Fruit fly (Drosophila melanogaster) whole organism, wandering third instar larva: ENCODE data around the gene PolD2.

Experiments used
- CG32264 ChIP-seq: fragments of 200-800 bp; sonication (Bioruptor generic); optimal IDR thresholded peaks from 2 replicates; lab custom pipeline; 2016; ENCODE audit warnings: missing biosample characterization, missing genetic modification characterization
- Dif ChIP-seq: fragments of 200-275, 200-300 bp; sonication (Bioruptor generic); optimal IDR thresholded peaks from 2 replicates; lab custom pipeline; 2018; ENCODE audit warnings: missing biosample characterization, missing genetic modification characterization; ENCODE audit not compliant: partially characterized antibody
- GATAd ChIP-seq: sonication (Bioruptor generic); optimal IDR thresholded peaks from 2 replicates; lab custom pipeline; 2016; ENCODE audit warnings: missing biosample characterization, missing genetic modification characterization
- Hr78 ChIP-seq: fragments of >200 bp; optimal IDR thresholded peaks from 2 replicates; lab custom pipeline; 2017; ENCODE audit warnings: missing biosample characterization, missing genetic modification characterization
- Mio ChIP-seq: sonication (Bioruptor generic); optimal IDR thresholded peaks from 2 replicates; lab custom pipeline; 2016; ENCODE audit warnings: missing biosample characterization, missing genetic modification characterization
- br ChIP-seq: fragments of 200-800 bp; sonication (Bioruptor generic); optimal IDR thresholded peaks from 2 replicates; lab custom pipeline; 2016; ENCODE audit warnings: missing biosample characterization, missing genetic modification characterization
- dsf ChIP-seq: sonication (Bioruptor generic); optimal IDR thresholded peaks from 2 replicates; lab custom pipeline; 2016; ENCODE audit warnings: missing biosample characterization, missing genetic modification characterization, borderline replicate concordance
- fru ChIP-seq: fragments of 200-800 bp; sonication (Bioruptor generic); optimal IDR thresholded peaks from 3 replicates; lab custom pipeline; 2016; ENCODE audit warnings: missing biosample characterization, mild to moderate bottlenecking, missing genetic modification characterization
- h ChIP-seq: fragments of 200-800 bp; sonication (Bioruptor generic); optimal IDR thresholded peaks from 3 replicates; lab custom pipeline; 2016; ENCODE audit warnings: missing biosample characterization, mild to moderate bottlenecking, missing genetic modification characterization
- psq ChIP-seq: fragments of 200-800 bp; sonication (Bioruptor generic); optimal IDR thresholded peaks from 3 replicates; lab custom pipeline; 2017; ENCODE audit warnings: missing biosample characterization, mild to moderate bottlenecking, missing genetic modification characterization, moderate library complexity
- sv ChIP-seq: fragments of 200-800 bp; sonication (Bioruptor generic); optimal IDR thresholded peaks from 3 replicates; lab custom pipeline; 2016; ENCODE audit warnings: missing biosample characterization, missing genetic modification characterization

DNA sequence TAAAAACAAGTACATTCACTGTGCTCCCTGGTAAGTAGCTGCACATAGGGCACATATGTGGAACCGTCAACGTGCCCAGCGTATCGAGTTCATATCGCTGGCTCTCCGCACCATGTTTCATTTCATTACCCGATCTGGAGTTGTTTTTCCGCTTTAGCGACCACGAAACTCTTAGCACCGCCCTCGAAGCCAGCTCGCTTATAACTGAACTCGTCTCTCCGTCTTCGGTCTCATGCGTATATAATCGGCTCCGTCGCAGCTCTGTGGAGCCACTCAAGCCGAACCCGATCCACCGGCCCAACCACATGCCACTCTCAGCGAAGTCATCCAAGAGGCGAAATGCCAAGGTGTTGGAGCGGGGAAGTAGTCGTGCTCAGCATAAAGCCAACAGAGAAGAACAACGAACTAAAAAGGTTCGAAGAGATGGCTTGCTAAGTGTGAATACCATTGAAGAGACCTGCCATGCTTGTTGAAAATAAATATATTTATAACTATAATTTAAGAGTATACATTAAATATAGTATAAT is 19.9 kb upstream of the PolD2 start, which contains the start of gene Cht2:
- TF ChIP-seq br (GFP tag; lab: Kevin White, UChicago) = peak; percentile 42
- no peak for TF ChIP-seq GATAd (GFP tag; lab: Kevin White, UChicago)
- no peak for TF ChIP-seq Hr78 (GFP tag; lab: Kevin White, UChicago)
- no peak for TF ChIP-seq Mio (GFP tag; lab: Kevin White, UChicago)
- TF ChIP-seq CG32264 (GFP tag; lab: Kevin White, UChicago) = no peak
- TF ChIP-seq sv (GFP tag; lab: Kevin White, UChicago) = no peak
- TF ChIP-seq fru = peak; percentile 38
- TF ChIP-seq psq (GFP tag; lab: Kevin White, UChicago) = no peak
- no peak for TF ChIP-seq dsf
- TF ChIP-seq Dif (GFP tag; lab: Kevin White, UChicago) = peak; percentile 91
- peak; percentile 38 for TF ChIP-seq h (GFP tag; lab: Kevin White, UChicago)
